Worm (Caenorhabditis elegans) whole organism, young adult: ENCODE results near the gene Y57G11C.20.

Experiments used
- let-526 ChIP-seq: fragments of 200-800 bp; sonication (Bioruptor generic); IDR thresholded peaks from 2 replicates; pipeline ENCODE4 v1.3.6; 2022; ENCODE audit warnings: missing genetic modification reagents, missing genetic modification characterization, missing compliant biosample characterization
- nfya-2 ChIP-seq: fragments of 200-800 bp; sonication (Bioruptor generic); IDR thresholded peaks from 2 replicates; pipeline ENCODE4 v1.3.6; 2022; ENCODE audit warnings: missing genetic modification reagents, missing genetic modification characterization, missing compliant biosample characterization
- nhr-90 ChIP-seq: sonication (generic microtip); optimal IDR thresholded peaks from 2 replicates; lab custom pipeline; 2016; ENCODE audit warnings: missing genotype, mild to moderate bottlenecking, missing genetic modification characterization, missing compliant biosample characterization

ce11 chrIV:14891996-14892395 lies 48.8 kb downstream of the Y57G11C.20 start:
- TF ChIP-seq nfya-2 (GFP tag; lab: Robert Waterston, UW) (no peak), let-526 (no peak), nhr-90 (no peak)
